Fruit fly (Drosophila melanogaster): Measurements from ENCODE around the gene CG33764.

CG33764 gene

DNA sequence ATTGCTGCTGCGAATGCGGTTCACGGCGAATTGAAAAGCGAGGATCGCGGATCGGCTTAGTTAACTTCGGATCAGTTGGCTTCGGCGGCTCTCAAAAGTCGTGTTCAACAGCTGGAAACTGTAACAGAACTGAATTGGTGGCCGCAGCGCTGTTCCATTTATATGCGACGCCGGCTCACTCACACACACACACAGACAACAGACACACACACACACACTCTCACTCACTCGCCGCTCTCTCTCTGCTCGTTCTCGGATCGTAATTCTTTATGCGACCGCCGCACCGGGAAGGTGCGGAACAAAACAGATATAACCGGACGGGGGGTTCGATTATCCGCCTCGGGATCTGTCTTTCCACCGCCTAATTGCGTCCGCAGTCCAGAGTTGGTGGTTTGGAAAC is 40.1 kb downstream of the CG33764 start, which contains the start of gene CG46460 (continued):
- no peak for TF ChIP-seq CG12236 (GFP tag; optimal IDR thresholded peaks at IDR 0.05)
- no peak for TF ChIP-seq CG11093 (GFP tag; IDR thresholded peaks at IDR 0.05)
- TF ChIP-seq cwo (GFP tag; optimal IDR thresholded peaks at IDR 0.05): no peak
- TF ChIP-seq CG34224 (GFP tag; IDR thresholded peaks at IDR 0.05; ENCODE audit: partially characterized antibody): no peak
- no peak for TF ChIP-seq Dek (tag; optimal IDR thresholded peaks at IDR 0.05)
- no peak for TF ChIP-seq crp (GFP tag; optimal IDR thresholded peaks at IDR 0.05)
- TF ChIP-seq CG14667 (GFP tag; IDR thresholded peaks at IDR 0.05): no peak
- no peak for TF ChIP-seq Xrp1 (GFP tag; IDR thresholded peaks at IDR 0.05)
- TF ChIP-seq CG8359 (GFP tag; optimal IDR thresholded peaks at IDR 0.05; ENCODE audit: borderline replicate concordance): no peak
- TF ChIP-seq CG18599 (GFP tag; optimal IDR thresholded peaks at IDR 0.05): no peak
- no peak for TF ChIP-seq slou (GFP tag; optimal IDR thresholded peaks at IDR 0.05)
- TF ChIP-seq CG11560 (tag; IDR thresholded peaks at IDR 0.05): no peak
- no peak for TF ChIP-seq CG6689 (GFP tag; IDR thresholded peaks at IDR 0.05)
- TF ChIP-seq gsb-n (tag; optimal IDR thresholded peaks at IDR 0.05): no peak
- TF ChIP-seq CG6272 (GFP tag; IDR thresholded peaks at IDR 0.05): no peak
- no peak for TF ChIP-seq chif (GFP tag; optimal IDR thresholded peaks at IDR 0.05)
- peak; percentile 19 for TF ChIP-seq CG12769 (tag; optimal IDR thresholded peaks at IDR 0.05)
- no peak for TF ChIP-seq Mad (GFP tag; optimal IDR thresholded peaks at IDR 0.05)
- TF ChIP-seq phol (tag; optimal IDR thresholded peaks at IDR 0.05): no peak
- TF ChIP-seq cas (GFP tag; IDR thresholded peaks at IDR 0.05): 0 out of 2 replicates have a peak, but pooled peaks have one; percentile 16
- no peak for TF ChIP-seq CG1024 (GFP tag; IDR thresholded peaks at IDR 0.05)
- TF ChIP-seq CG3995 (GFP tag; optimal IDR thresholded peaks at IDR 0.05): no peak
- no peak for TF ChIP-seq otp (GFP tag; IDR thresholded peaks at IDR 0.05)
- no peak for TF ChIP-seq HmgD (GFP tag; optimal IDR thresholded peaks at IDR 0.05)
- TF ChIP-seq dimm (GFP tag; IDR thresholded peaks at IDR 0.05): no peak
- no peak for TF ChIP-seq CG9797 (GFP tag; optimal IDR thresholded peaks at IDR 0.05)
- peak; percentile 45 for TF ChIP-seq nom (GFP tag; optimal IDR thresholded peaks at IDR 0.05)
- no peak for TF ChIP-seq CG31441 (GFP tag; IDR thresholded peaks at IDR 0.05)
- TF ChIP-seq CG6813 (GFP tag; optimal IDR thresholded peaks at IDR 0.05): peak; percentile 19
- TF ChIP-seq Hr51 (GFP tag; optimal IDR thresholded peaks at IDR 0.05): no peak
- no peak for TF ChIP-seq CG1792 (GFP tag; optimal IDR thresholded peaks at IDR 0.05)
- TF ChIP-seq CG18764 (GFP tag; optimal IDR thresholded peaks at IDR 0.05): no peak
- TF ChIP-seq CG15601 (tag; optimal IDR thresholded peaks at IDR 0.05): peak; percentile 2
- TF ChIP-seq CG43689 (GFP tag; IDR thresholded peaks at IDR 0.05): no peak
- no peak for TF ChIP-seq Oaz (GFP tag; IDR thresholded peaks at IDR 0.05)
- TF ChIP-seq D (optimal IDR thresholded peaks at IDR 0.05): no peak
- no peak for TF ChIP-seq D (GFP tag; optimal IDR thresholded peaks at IDR 0.05)
- TF ChIP-seq Lpt (GFP tag; optimal IDR thresholded peaks at IDR 0.05): no peak
- TF ChIP-seq ttk (GFP tag; IDR thresholded peaks at IDR 0.05): no peak
- TF ChIP-seq Atf-2 (GFP tag; optimal IDR thresholded peaks at IDR 0.05): no peak
- TF ChIP-seq CG5180 (GFP tag; optimal IDR thresholded peaks at IDR 0.05): no peak
- TF ChIP-seq CG4707 (GFP tag; optimal IDR thresholded peaks at IDR 0.05): peak; percentile 2
- no peak for TF ChIP-seq rib (GFP tag; IDR thresholded peaks at IDR 0.05)
- no peak for TF ChIP-seq Max (GFP tag; optimal IDR thresholded peaks at IDR 0.05)
- TF ChIP-seq hkb (optimal IDR thresholded peaks at IDR 0.05): no peak
- TF ChIP-seq hkb (GFP tag; IDR thresholded peaks at IDR 0.05): 0 out of 2 replicates have a peak, but pooled peaks have one; percentile 9
- no peak for TF ChIP-seq bcd (GFP tag; optimal IDR thresholded peaks at IDR 0.05)
- TF ChIP-seq Hr39 (optimal IDR thresholded peaks at IDR 0.05): no peak
- TF ChIP-seq CG15479 (GFP tag; optimal IDR thresholded peaks at IDR 0.05): no peak
- no peak for TF ChIP-seq YL-1 (GFP tag; optimal IDR thresholded peaks at IDR 0.05)
- no peak for TF ChIP-seq pfk (GFP tag; optimal IDR thresholded peaks at IDR 0.05)
- no peak for TF ChIP-seq Taf1 (GFP tag; IDR thresholded peaks at IDR 0.05)
